Worm (Caenorhabditis elegans): ENCODE measurements around the gene ben-1.
A peak's percentile ranks its signal among the peaks of the same experiment; 100 is the strongest.

The ben-1 gene

ce11 chrIII:3548017-3548416, 6.6 kb upstream of the ben-1 start, which contains the start of gene C54C6.11:
C54C6.11 (plus strand) TSS chrIII:3548317.
- TF ChIP-seq npax-4 (tag; optimal IDR thresholded peaks at IDR 0.05) (no peak), Y22D7AL.16 (tag; optimal IDR thresholded peaks at IDR 0.05) (no peak), K09A11.1 (tag; optimal IDR thresholded peaks at IDR 0.05; ENCODE audit: insufficient read depth) (no peak), syd-9 (tag; optimal IDR thresholded peaks at IDR 0.05) (no peak), ceh-24 (tag; optimal IDR thresholded peaks at IDR 0.05) (no peak), rnt-1 (tag; optimal IDR thresholded peaks at IDR 0.05) (no peak), ceh-34 (tag; optimal IDR thresholded peaks at IDR 0.05) (no peak), mec-3 (tag; optimal IDR thresholded peaks at IDR 0.05; ENCODE audit: borderline replicate concordance) (no peak), lim-6 (tag; optimal IDR thresholded peaks at IDR 0.05) (no peak), ttx-3 (tag; optimal IDR thresholded peaks at IDR 0.05) (no peak), hlh-30 (tag; optimal IDR thresholded peaks at IDR 0.05; ENCODE audit: insufficient read depth) (no peak), ceh-2 (tag; optimal IDR thresholded peaks at IDR 0.05) (no peak), dmd-4 (tag; optimal IDR thresholded peaks at IDR 0.05; ENCODE audit: borderline replicate concordance) (no peak), ahr-1 (tag; optimal IDR thresholded peaks at IDR 0.05) (no peak), unc-3 (GFP tag; conservative IDR thresholded peaks at IDR 0.05) (no peak), unc-3 (tag; optimal IDR thresholded peaks at IDR 0.05) (no peak), elt-2 (tag; optimal IDR thresholded peaks at IDR 0.05) (no peak), nhr-11 (tag; optimal IDR thresholded peaks at IDR 0.05) (no peak), unc-55 (GFP tag; optimal IDR thresholded peaks at IDR 0.05) (no peak), fax-1 (tag; optimal IDR thresholded peaks at IDR 0.05) (no peak), unc-86 (tag; optimal IDR thresholded peaks at IDR 0.05) (no peak)

DNA sequence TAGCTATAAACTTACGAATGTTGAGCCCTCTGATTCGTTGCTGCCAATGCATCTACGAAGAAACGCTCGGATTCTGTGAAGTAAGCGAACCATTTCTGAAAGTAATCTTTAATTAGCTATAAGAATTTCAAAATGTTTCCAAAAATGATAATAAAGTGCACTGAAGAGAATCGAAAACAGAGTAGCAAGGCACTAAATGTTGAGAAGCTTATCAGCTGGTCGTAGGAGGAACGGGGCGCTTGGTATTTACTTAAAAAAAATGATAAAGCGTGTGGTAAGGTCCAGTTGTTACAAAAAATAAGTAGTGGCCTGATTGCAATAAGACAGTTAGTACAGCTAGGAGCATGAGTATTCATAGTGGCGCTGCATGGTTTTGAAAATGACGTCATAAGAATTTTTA, 4.9 kb upstream of the ben-1 start, which contains the start of gene C54C6.7:
C54C6.7 (minus strand) TSS at position 101 of the 400 bp plus-strand sequence.
- TF ChIP-seq unc-55 (GFP tag; optimal IDR thresholded peaks at IDR 0.05) (no peak), che-1 (tag; optimal IDR thresholded peaks at IDR 0.05) (no peak), F13H6.1 (tag; optimal IDR thresholded peaks at IDR 0.05) (no peak), dve-1 (tag; optimal IDR thresholded peaks at IDR 0.05) (no peak), tbx-2 (tag; optimal IDR thresholded peaks at IDR 0.05) (no peak), pha-2 (tag; optimal IDR thresholded peaks at IDR 0.05) (no peak), lim-6 (tag; optimal IDR thresholded peaks at IDR 0.05) (no peak), ceh-48 (tag; optimal IDR thresholded peaks at IDR 0.05) (no peak), ama-1 (optimal IDR thresholded peaks at IDR 0.05) (no peak), K02D7.2 (tag; optimal IDR thresholded peaks at IDR 0.05) (no peak)

- peak; percentile 67 for TF ChIP-seq ceh-31 (tag; optimal IDR thresholded peaks at IDR 0.05)
- TF ChIP-seq fkh-10 (GFP tag; optimal IDR thresholded peaks at IDR 0.05) = peak; percentile 23
- peak; percentile 92 for TF ChIP-seq unc-42 (tag; optimal IDR thresholded peaks at IDR 0.05)
- TF ChIP-seq ceh-34 (tag; optimal IDR thresholded peaks at IDR 0.05) = peak; percentile 7
- TF ChIP-seq pha-4 (tag; optimal IDR thresholded peaks at IDR 0.05) = no peak
Observed at ce11 chrIII:3543071-3543470, 1.6 kb upstream of the ben-1 start.

ce11 chrIII:3542105-3542504, 666 bp upstream of the ben-1 start:
- peak; percentile 55 for TF ChIP-seq ceh-31 (tag; optimal IDR thresholded peaks at IDR 0.05)
- peak; percentile 23 for TF ChIP-seq nfya-1 (tag; optimal IDR thresholded peaks at IDR 0.05)
- no peak for TF ChIP-seq rnt-1 (tag; optimal IDR thresholded peaks at IDR 0.05)
- TF ChIP-seq nhr-11 (tag; optimal IDR thresholded peaks at IDR 0.05) = no peak
- peak; percentile 58 for TF ChIP-seq ceh-48 (tag; optimal IDR thresholded peaks at IDR 0.05)
- TF ChIP-seq unc-42 (tag; optimal IDR thresholded peaks at IDR 0.05) = peak; percentile 73

- TF ChIP-seq ztf-16 (tag; optimal IDR thresholded peaks at IDR 0.05) = no peak
- no peak for TF ChIP-seq fkh-6 (tag; optimal IDR thresholded peaks at IDR 0.05)
- no peak for TF ChIP-seq pat-9 (tag; optimal IDR thresholded peaks at IDR 0.05)
- TF ChIP-seq ceh-18 (tag; optimal IDR thresholded peaks at IDR 0.05) = no peak
Observed at ce11 chrIII:3541093-3541492, 346 bp downstream of the ben-1 start.
